Worm (Caenorhabditis elegans) whole organism, young adult: Measurements from ENCODE around the gene fbxa-18.

Experiments used
- F37B4.10 ChIP-seq: fragments of 200-800 bp; sonication (Bioruptor generic); IDR thresholded peaks from 2 replicates; pipeline ENCODE4 v1.3.6; 2022; ENCODE audit warnings: missing genetic modification characterization, missing compliant biosample characterization
- chd-7 ChIP-seq: sonication (generic microtip); optimal IDR thresholded peaks from 2 replicates; lab custom pipeline; 2016; ENCODE audit warnings: mild to moderate bottlenecking, missing genetic modification characterization, moderate library complexity, missing compliant biosample characterization
- hmg-1.2 ChIP-seq: fragments of 200-800 bp; sonication (Bioruptor generic); IDR thresholded peaks from 2 replicates; pipeline ENCODE4 v1.3.6; 2022; ENCODE audit warnings: missing genetic modification reagents, missing genetic modification characterization, missing compliant biosample characterization
- hmg-20 ChIP-seq: fragments of 200-800 bp; sonication (Bioruptor generic); IDR thresholded peaks from 2 replicates; pipeline ENCODE4 v1.3.6; 2022; ENCODE audit warnings: missing genetic modification reagents, missing genetic modification characterization, missing compliant biosample characterization
- lag-1 ChIP-seq: fragments of 200-800 bp; sonication (Bioruptor generic); IDR thresholded peaks from 2 replicates; pipeline ENCODE4 v1.3.6; 2022; ENCODE audit warnings: missing genetic modification reagents, missing genetic modification characterization, missing compliant biosample characterization
- mes-4 ChIP-seq: sonication (generic microtip); optimal IDR thresholded peaks from 2 replicates; lab custom pipeline; 2016; ENCODE audit warnings: missing genotype, missing genetic modification characterization, missing compliant biosample characterization
- unc-130 ChIP-seq: sonication (generic microtip); optimal IDR thresholded peaks from 2 replicates; lab custom pipeline; 2016; ENCODE audit warnings: missing genetic modification reagents, missing genetic modification characterization, missing compliant biosample characterization

- TF ChIP-seq unc-130 (GFP tag; lab: Kevin White, UChicago) (no peak), hmg-20 (GFP tag; lab: Robert Waterston, UW) (no peak), lag-1 (GFP tag; lab: Robert Waterston, UW) (no peak), chd-7 (tag; lab: Kevin White, UChicago) (no peak), mes-4 (tag; lab: Kevin White, UChicago) (no peak), hmg-1.2 (GFP tag; lab: Robert Waterston, UW) (no peak), F37B4.10 (GFP tag; lab: Robert Waterston, UW) (no peak)
Observed at ce11 chrV:16169026-16169425, 26.6 kb downstream of the fbxa-18 start, which contains the start of gene str-111.
